Worm (Caenorhabditis elegans): Measurements from ENCODE around the gene C38C5.1.

The C38C5.1 gene

ce11 chrX:5572638-5573037 is 14.8 kb downstream of the C38C5.1 start:
- no peak for TF ChIP-seq daf-12 (tag; optimal IDR thresholded peaks at IDR 0.05)
- TF ChIP-seq pha-4 (tag; optimal IDR thresholded peaks at IDR 0.05) = no peak
- no peak for TF ChIP-seq elt-3 (tag; optimal IDR thresholded peaks at IDR 0.05)
- no peak for TF ChIP-seq ceh-16 (tag; optimal IDR thresholded peaks at IDR 0.05)
- TF ChIP-seq ceh-9 (tag; optimal IDR thresholded peaks at IDR 0.05) = no peak
- TF ChIP-seq tbx-2 (tag; optimal IDR thresholded peaks at IDR 0.05) = no peak
- TF ChIP-seq unc-39 (tag; optimal IDR thresholded peaks at IDR 0.05) = no peak
- TF ChIP-seq mdl-1 (tag; optimal IDR thresholded peaks at IDR 0.05) = no peak
- TF ChIP-seq skn-1 (tag; optimal IDR thresholded peaks at IDR 0.05) = no peak
- TF ChIP-seq nhr-25 (tag; optimal IDR thresholded peaks at IDR 0.05) = no peak
- no peak for TF ChIP-seq ZK546.5 (tag; optimal IDR thresholded peaks at IDR 0.05)
- no peak for TF ChIP-seq ztf-11 (tag; optimal IDR thresholded peaks at IDR 0.05)
- no peak for TF ChIP-seq hmg-11 (tag; optimal IDR thresholded peaks at IDR 0.05)
- TF ChIP-seq unc-62 (GFP tag; optimal IDR thresholded peaks at IDR 0.05) = no peak
- TF ChIP-seq lin-39 (tag; optimal IDR thresholded peaks at IDR 0.05) = no peak
- no peak for TF ChIP-seq egl-27 (tag; optimal IDR thresholded peaks at IDR 0.05)
- TF ChIP-seq ceh-82 (tag; optimal IDR thresholded peaks at IDR 0.05) = no peak

- TF ChIP-seq nhr-67 (tag; optimal IDR thresholded peaks at IDR 0.05) (no peak), nhr-12 (tag; optimal IDR thresholded peaks at IDR 0.05) (no peak), nhr-23 (tag; optimal IDR thresholded peaks at IDR 0.05) (no peak), egl-5 (tag; optimal IDR thresholded peaks at IDR 0.05) (no peak), lin-15B (tag; optimal IDR thresholded peaks at IDR 0.05) (no peak), nhr-25 (tag; optimal IDR thresholded peaks at IDR 0.05) (no peak), lsy-12 (tag; optimal IDR thresholded peaks at IDR 0.05) (no peak), ceh-28 (tag; optimal IDR thresholded peaks at IDR 0.05) (no peak), fkh-10 (GFP tag; optimal IDR thresholded peaks at IDR 0.05) (no peak)
Observed at ce11 chrX:5579714-5580265, 21.9 kb downstream of the C38C5.1 start.

ce11 chrX:5591830-5592229 is 34.0 kb downstream of the C38C5.1 start:
- TF ChIP-seq lin-39 (tag; optimal IDR thresholded peaks at IDR 0.05) = peak; percentile 81
- TF ChIP-seq sea-2 (GFP tag; optimal IDR thresholded peaks at IDR 0.05) = no peak
- peak; percentile 57 for TF ChIP-seq nhr-23 (tag; optimal IDR thresholded peaks at IDR 0.05)
- TF ChIP-seq pha-4 (tag; optimal IDR thresholded peaks at IDR 0.05) = peak; percentile 31
- no peak for TF ChIP-seq egl-27 (tag; optimal IDR thresholded peaks at IDR 0.05)
- TF ChIP-seq hmg-11 (tag; optimal IDR thresholded peaks at IDR 0.05) = peak; percentile 86
- TF ChIP-seq ztf-11 (tag; optimal IDR thresholded peaks at IDR 0.05) = no peak
- no peak for TF ChIP-seq ZK546.5 (tag; optimal IDR thresholded peaks at IDR 0.05)
- TF ChIP-seq ceh-16 (tag; optimal IDR thresholded peaks at IDR 0.05) = no peak
- TF ChIP-seq egl-5 (tag; optimal IDR thresholded peaks at IDR 0.05) = peak; percentile 82
- peak; percentile 48 for TF ChIP-seq nfya-1 (tag; optimal IDR thresholded peaks at IDR 0.05; ENCODE audit: insufficient read depth)
- TF ChIP-seq snpc-4 (tag; optimal IDR thresholded peaks at IDR 0.05) = no peak
- TF ChIP-seq lin-15B (tag; optimal IDR thresholded peaks at IDR 0.05) = peak; percentile 5

ce11 chrX:5592517-5593183 is 34.8 kb downstream of the C38C5.1 start, which contains the start of gene unc-97:
Gene unc-97, plus strand, starts transcription at chrX:5593133.
- TF ChIP-seq pha-4 (tag; optimal IDR thresholded peaks at IDR 0.05) (peak; percentile 2), eor-1 (tag; optimal IDR thresholded peaks at IDR 0.05) (no peak)

- TF ChIP-seq elt-2 (tag; optimal IDR thresholded peaks at IDR 0.05) (peak; percentile 35), R02D3.7 (tag; optimal IDR thresholded peaks at IDR 0.05) (no peak), lin-15B (tag; optimal IDR thresholded peaks at IDR 0.05) (no peak), elt-3 (tag; optimal IDR thresholded peaks at IDR 0.05) (no peak), pqm-1 (tag; optimal IDR thresholded peaks at IDR 0.05) (peak; percentile 52)
Observed at ce11 chrX:5599224-5599623, 41.4 kb downstream of the C38C5.1 start, which contains the start of gene sulp-2. Gene sulp-2, minus strand, starts transcription at chrX:5599330.

Measured in whole organism, L3 larva.